Fruit fly (Drosophila melanogaster) whole organism, embryonic: ENCODE results near the gene CG8135.
A peak's percentile ranks its signal among the peaks of the same experiment; 100 is the strongest.

ENCODE experiments used
- Asciz ChIP-seq: fragments of 200-800 bp; sonication (Bioruptor generic); optimal IDR thresholded peaks from 2 replicates; lab custom pipeline; 2017; ENCODE audit warnings: missing biosample characterization, mild to moderate bottlenecking, missing genetic modification characterization, missing genetic modification reagents
- Atf6 ChIP-seq: fragments of 200-800 bp; sonication (Bioruptor generic); IDR thresholded peaks from 2 replicates; pipeline ENCODE4 v1.3.6; 2022; ENCODE audit warnings: missing biosample characterization, missing genetic modification characterization
- B-H1 ChIP-seq: fragments of 200-800 bp; sonication (Bioruptor generic); IDR thresholded peaks from 3 replicates; pipeline ENCODE4 v1.3.6; 2022; ENCODE audit warnings: missing biosample characterization, missing genetic modification characterization
- CG10274 ChIP-seq: fragments of 200-800 bp; sonication (Bioruptor generic); optimal IDR thresholded peaks from 3 replicates; lab custom pipeline; 2017; ENCODE audit warnings: missing biosample characterization, mild to moderate bottlenecking, missing genetic modification characterization
- CG11085 ChIP-seq: fragments of 200-800 bp; sonication (Bioruptor generic); IDR thresholded peaks from 2 replicates; pipeline ENCODE4 v1.3.6; 2022; ENCODE audit warnings: missing biosample characterization, missing genetic modification characterization
- CG11696 ChIP-seq: fragments of 200-800 bp; sonication (Bioruptor generic); IDR thresholded peaks from 2 replicates; pipeline ENCODE4 v1.3.6; 2022; ENCODE audit warnings: missing biosample characterization, missing genetic modification characterization
- CG15073 ChIP-seq: fragments of 200-800 bp; sonication (Bioruptor generic); optimal IDR thresholded peaks from 2 replicates; lab custom pipeline; 2016; ENCODE audit warnings: missing biosample characterization, missing genetic modification characterization
- CG17829 ChIP-seq: fragments of 200-800 bp; optimal IDR thresholded peaks from 2 replicates; lab custom pipeline; 2019; ENCODE audit warnings: missing biosample characterization, mild to moderate bottlenecking, missing genetic modification characterization, moderate library complexity
- CG2678 ChIP-seq: fragments of 200-800 bp; sonication (Bioruptor generic); optimal IDR thresholded peaks from 3 replicates; lab custom pipeline; 2019; ENCODE audit warnings: missing biosample characterization, mild to moderate bottlenecking, missing genetic modification characterization, moderate library complexity
- CG30020 ChIP-seq: fragments of 200-800 bp; optimal IDR thresholded peaks from 2 replicates; lab custom pipeline; 2019; ENCODE audit warnings: missing biosample characterization, mild to moderate bottlenecking, missing genetic modification characterization, moderate library complexity
- CG3163 ChIP-seq: fragments of 200-800 bp; sonication (Bioruptor generic); optimal IDR thresholded peaks from 3 replicates; lab custom pipeline; 2016; ENCODE audit warnings: missing biosample characterization, missing genetic modification characterization
- CG34376 ChIP-seq: fragments of 200-800 bp; sonication (Bioruptor generic); optimal IDR thresholded peaks from 2 replicates; lab custom pipeline; 2018; ENCODE audit warnings: missing biosample characterization, mild to moderate bottlenecking, missing genetic modification characterization
- CG4730 ChIP-seq: fragments of 200-800 bp; sonication (Bioruptor generic); IDR thresholded peaks from 2 replicates; pipeline ENCODE4 v1.3.6; 2022; ENCODE audit warnings: missing biosample characterization, missing genetic modification characterization
- CG6272 ChIP-seq: fragments of 200-800 bp; sonication (Bioruptor generic); IDR thresholded peaks from 2 replicates; pipeline ENCODE4 v1.3.6; 2022; ENCODE audit warnings: missing biosample characterization, missing genetic modification characterization
- CG6813 ChIP-seq: fragments of 200-800 bp; sonication (Bioruptor generic); optimal IDR thresholded peaks from 2 replicates; lab custom pipeline; 2017; ENCODE audit warnings: missing biosample characterization, missing genetic modification characterization, mild to moderate bottlenecking, moderate library complexity, missing genetic modification reagents
- Fer3 ChIP-seq: fragments of 200-800 bp; sonication (Bioruptor generic); optimal IDR thresholded peaks from 2 replicates; lab custom pipeline; 2018; ENCODE audit warnings: missing biosample characterization, mild to moderate bottlenecking, missing genetic modification characterization, moderate library complexity
- Hr78 ChIP-seq, 2 experiments: fragments of 200-800 bp in 1 of 2; fragments of >200 bp in 1 of 2; sonication (Bioruptor generic) in 1 of 2; optimal IDR thresholded peaks; 2 replicates each; lab custom pipeline; 2017 to 2019; ENCODE audit warnings: missing biosample characterization in 2 of 2, missing genetic modification characterization in 2 of 2, mild to moderate bottlenecking in 1 of 2, moderate library complexity in 1 of 2
- Jarid2 ChIP-seq: fragments of 200-800 bp; sonication (Bioruptor generic); optimal IDR thresholded peaks from 3 replicates; lab custom pipeline; 2017; ENCODE audit warnings: mild to moderate bottlenecking, missing biosample characterization, missing genetic modification reagents, missing genetic modification characterization
- Med ChIP-seq: fragments of 200-800 bp; sonication (Bioruptor generic); peaks from one replicate; lab custom pipeline; 2016; ENCODE audit warnings: missing biosample characterization, missing genetic modification characterization, mild to moderate bottlenecking, inconsistent platforms, moderate library complexity
- Neu2 ChIP-seq: fragments of 200-800 bp; sonication (Bioruptor generic); optimal IDR thresholded peaks from 3 replicates; lab custom pipeline; 2016; ENCODE audit warnings: missing biosample characterization, missing genetic modification characterization, borderline replicate concordance
- Pdp1 ChIP-seq, 2 experiments: fragments of 200-800 bp; sonication (Bioruptor generic); optimal IDR thresholded peaks; 3 replicates each; lab custom pipeline; 2016; ENCODE audit warnings: missing biosample characterization in 2 of 2, missing genetic modification characterization in 2 of 2, mild to moderate bottlenecking in 1 of 2, moderate library complexity in 1 of 2
- Sry-β ChIP-seq: fragments of 200-800 bp; sonication (Bioruptor generic); optimal IDR thresholded peaks from 2 replicates; lab custom pipeline; 2018; ENCODE audit warnings: missing biosample characterization, mild to moderate bottlenecking, missing genetic modification characterization, moderate library complexity
- Xrp1 ChIP-seq: fragments of 200-800 bp; sonication (Bioruptor generic); IDR thresholded peaks from 2 replicates; pipeline ENCODE4 v1.3.6; 2022; ENCODE audit warnings: missing biosample characterization, missing genetic modification characterization
- al ChIP-seq: fragments of 200-800 bp; sonication (Bioruptor generic); IDR thresholded peaks from 2 replicates; pipeline ENCODE4 v1.3.6; 2022; ENCODE audit warnings: missing biosample characterization, missing genetic modification characterization
- aop ChIP-seq: fragments of 200-800 bp; sonication (Bioruptor generic); IDR thresholded peaks from 2 replicates; pipeline ENCODE4 v1.3.6; 2022; ENCODE audit warnings: missing biosample characterization, missing genetic modification characterization
- cad ChIP-seq: fragments of >200 bp; optimal IDR thresholded peaks from 2 replicates; lab custom pipeline; 2017; ENCODE audit warnings: missing biosample characterization, missing genetic modification characterization
- da ChIP-seq: fragments of 200-800 bp; sonication (Bioruptor generic); optimal IDR thresholded peaks from 2 replicates; lab custom pipeline; 2016; ENCODE audit warnings: missing biosample characterization, missing genetic modification characterization
- dmrt11E ChIP-seq: fragments of 200-800 bp; sonication (Bioruptor generic); optimal IDR thresholded peaks from 3 replicates; lab custom pipeline; 2018; ENCODE audit warnings: missing biosample characterization, mild to moderate bottlenecking, missing genetic modification characterization, moderate library complexity
- exex ChIP-seq: fragments of 200-800 bp; sonication (Bioruptor generic); optimal IDR thresholded peaks from 4 replicates; lab custom pipeline; 2018; ENCODE audit warnings: missing biosample characterization, mild to moderate bottlenecking, missing genetic modification characterization, moderate library complexity
- gce ChIP-seq: fragments of 200-800 bp; sonication (Bioruptor generic); IDR thresholded peaks from 3 replicates; pipeline ENCODE4 v1.3.6; 2022; ENCODE audit warnings: missing biosample characterization, missing genetic modification characterization
- jing ChIP-seq: fragments of 200-800 bp; sonication (Bioruptor generic); optimal IDR thresholded peaks from 2 replicates; lab custom pipeline; 2018; ENCODE audit warnings: missing biosample characterization, mild to moderate bottlenecking, missing genetic modification characterization
- lbe ChIP-seq: fragments of 200-800 bp; sonication (Bioruptor generic); optimal IDR thresholded peaks from 2 replicates; lab custom pipeline; 2016; ENCODE audit warnings: missing biosample characterization, mild to moderate bottlenecking, missing genetic modification characterization
- nom ChIP-seq: fragments of 200-800 bp; sonication (Bioruptor generic); optimal IDR thresholded peaks from 2 replicates; lab custom pipeline; 2017; ENCODE audit warnings: missing biosample characterization, missing genetic modification characterization, mild to moderate bottlenecking, moderate library complexity, missing genetic modification reagents
- pzg ChIP-seq: fragments of 200-800 bp; sonication (Bioruptor generic); optimal IDR thresholded peaks from 3 replicates; lab custom pipeline; 2018; ENCODE audit warnings: missing biosample characterization, mild to moderate bottlenecking, missing genetic modification characterization, moderate library complexity
- shn ChIP-seq: fragments of 200-800 bp; sonication (Bioruptor generic); optimal IDR thresholded peaks from 3 replicates; lab custom pipeline; 2016; ENCODE audit warnings: missing biosample characterization, missing genetic modification characterization
- so ChIP-seq: fragments of 200-800 bp; sonication (Bioruptor generic); IDR thresholded peaks from 3 replicates; pipeline ENCODE4 v1.3.6; 2022; ENCODE audit warnings: missing biosample characterization, missing genetic modification characterization
- sob ChIP-seq: fragments of 200-800 bp; sonication (Bioruptor generic); IDR thresholded peaks from 2 replicates; pipeline ENCODE4 v1.3.6; 2022; ENCODE audit warnings: missing biosample characterization, missing genetic modification characterization
- tll ChIP-seq, 2 experiments: fragments of 200-800 bp in 1 of 2; fragments of >200 bp in 1 of 2; sonication (Bioruptor generic) in 1 of 2; optimal IDR thresholded peaks; 2 replicates each; lab custom pipeline; 2017 to 2019; ENCODE audit warnings: missing biosample characterization in 2 of 2, missing genetic modification characterization in 2 of 2, mild to moderate bottlenecking in 1 of 2, moderate library complexity in 1 of 2

Gene CG8135

dm6 chr3R:9363066-9363719 is 41.0 kb upstream of the CG8135 start, which contains the start of gene CG18473:
Gene CG18473, plus strand, starts transcription at chr3R:9363305.
- no peak for TF ChIP-seq CG15073 (GFP tag; lab: Kevin White, UChicago)
- no peak for TF ChIP-seq Neu2 (GFP tag; lab: Kevin White, UChicago)
- TF ChIP-seq Med (GFP tag; lab: Kevin White, UChicago) = peak; percentile 10
- TF ChIP-seq al (GFP tag; lab: Robert Waterston, UW) = no peak
- no peak for TF ChIP-seq CG11696 (GFP tag; lab: Robert Waterston, UW)
- TF ChIP-seq sob (GFP tag; lab: Robert Waterston, UW) = peak; percentile 43; the same call in 1 of the 2 replicates
- no peak for TF ChIP-seq jing (GFP tag; lab: Kevin White, UChicago)
- TF ChIP-seq CG6272 (GFP tag; lab: Robert Waterston, UW) = no peak
- no peak for TF ChIP-seq shn (GFP tag; lab: Kevin White, UChicago)
- no peak for TF ChIP-seq Jarid2 (GFP tag; lab: Kevin White, UChicago)
- no peak for TF ChIP-seq gce (GFP tag; lab: Robert Waterston, UW)
- TF ChIP-seq tll (GFP tag; optimal IDR thresholded peaks at IDR 0.05; lab: Kevin White, UChicago) = no peak
- no peak for TF ChIP-seq Fer3 (tag; lab: Kevin White, UChicago)
- TF ChIP-seq Hr78 (GFP tag; optimal IDR thresholded peaks at IDR 0.05; lab: Kevin White, UChicago) = peak in 1 of 2 experiments; percentile 58

- peak; percentile 16 for TF ChIP-seq Med (GFP tag; lab: Kevin White, UChicago)
- TF ChIP-seq CG30020 (tag; lab: Kevin White, UChicago) = no peak
- TF ChIP-seq dmrt11E (tag; lab: Kevin White, UChicago) = no peak
- TF ChIP-seq aop = no peak
- no peak for TF ChIP-seq so (GFP tag; lab: Robert Waterston, UW)
- TF ChIP-seq al (GFP tag; lab: Robert Waterston, UW) = no peak
- TF ChIP-seq CG10274 = no peak
- no peak for TF ChIP-seq Asciz
- no peak for TF ChIP-seq CG3163 (GFP tag; lab: Kevin White, UChicago)
- no peak for TF ChIP-seq da (GFP tag; lab: Kevin White, UChicago)
- TF ChIP-seq cad (GFP tag; lab: Kevin White, UChicago) = peak; percentile 2
- TF ChIP-seq CG4730 = no peak
- no peak for TF ChIP-seq CG11085 (GFP tag; lab: Robert Waterston, UW)
- TF ChIP-seq B-H1 (GFP tag; lab: Robert Waterston, UW) = no peak
- TF ChIP-seq Xrp1 (GFP tag; lab: Robert Waterston, UW) = no peak
- TF ChIP-seq, all 482 proteins: peak for 2
These were observed 39.1 kb upstream of the CG8135 start, which contains the start of gene Srr for dm6 chr3R:9365121-9365520. Gene Srr, plus strand, starts transcription at chr3R:9365398.

- TF ChIP-seq CG17829 (tag; lab: Kevin White, UChicago) = no peak
- TF ChIP-seq exex = peak; percentile 98
- TF ChIP-seq pzg (GFP tag; lab: Kevin White, UChicago) = no peak
- peak; percentile 52 for TF ChIP-seq nom (GFP tag; lab: Kevin White, UChicago)
- TF ChIP-seq CG2678 (tag; lab: Kevin White, UChicago) = no peak
- TF ChIP-seq CG6813 (GFP tag; lab: Kevin White, UChicago) = peak; percentile 5
- TF ChIP-seq Sry-β = no peak
- peak; percentile 18 for TF ChIP-seq CG34376 (GFP tag; lab: Kevin White, UChicago)
- no peak for TF ChIP-seq Atf6 (GFP tag; lab: Robert Waterston, UW)
- TF ChIP-seq Pdp1 (GFP tag; optimal IDR thresholded peaks at IDR 0.05; lab: Kevin White, UChicago) = peak in 1 of 2 experiments; percentile 20
- TF ChIP-seq lbe (GFP tag; lab: Kevin White, UChicago) = peak; percentile 12
These were observed 38.2 kb upstream of the CG8135 start for dm6 chr3R:9365893-9366500.
